Worm (Caenorhabditis elegans): ENCODE results near the gene taf-10.

The taf-10 gene

ce11 chrV:4700189-4700588 lies 13.3 kb downstream of the taf-10 start, which contains the start of gene ZC266.1:
Gene ZC266.1, minus strand, starts transcription at chrV:4700289.
- TF ChIP-seq ets-7 (tag; optimal IDR thresholded peaks at IDR 0.05) = no peak
- TF ChIP-seq B0310.2 (tag; optimal IDR thresholded peaks at IDR 0.05) = no peak
- TF ChIP-seq scrt-1 (GFP tag; IDR thresholded peaks at IDR 0.05) = no peak
- TF ChIP-seq pes-1 (GFP tag; IDR thresholded peaks at IDR 0.05) = no peak
- no peak for TF ChIP-seq sea-1 (GFP tag; conservative IDR thresholded peaks at IDR 0.05)
- no peak for TF ChIP-seq F13C5.2 (tag; optimal IDR thresholded peaks at IDR 0.05)
- no peak for TF ChIP-seq tra-4 (tag; optimal IDR thresholded peaks at IDR 0.05)
- no peak for TF ChIP-seq flt-1 (GFP tag; IDR thresholded peaks at IDR 0.05)
- TF ChIP-seq hmbx-1 (tag; optimal IDR thresholded peaks at IDR 0.05) = no peak
- TF ChIP-seq hmg-4 (GFP tag; optimal IDR thresholded peaks at IDR 0.05) = no peak
- TF ChIP-seq hnd-1 (tag; optimal IDR thresholded peaks at IDR 0.05) = no peak

ce11 chrV:4707646-4708045 lies 20.7 kb downstream of the taf-10 start:
- TF ChIP-seq hmbx-1 (tag; optimal IDR thresholded peaks at IDR 0.05) (no peak), ceh-13 (GFP tag; optimal IDR thresholded peaks at IDR 0.05) (no peak), hnd-1 (tag; optimal IDR thresholded peaks at IDR 0.05) (no peak), aly-1 (tag; optimal IDR thresholded peaks at IDR 0.05) (no peak), F13C5.2 (tag; optimal IDR thresholded peaks at IDR 0.05) (no peak), tbx-37 (GFP tag; conservative IDR thresholded peaks at IDR 0.05) (no peak), flt-1 (GFP tag; IDR thresholded peaks at IDR 0.05) (no peak), B0310.2 (tag; optimal IDR thresholded peaks at IDR 0.05) (no peak), tra-4 (tag; optimal IDR thresholded peaks at IDR 0.05) (no peak), pes-1 (GFP tag; IDR thresholded peaks at IDR 0.05) (no peak), scrt-1 (GFP tag; IDR thresholded peaks at IDR 0.05) (no peak), ets-7 (tag; optimal IDR thresholded peaks at IDR 0.05) (no peak), sea-1 (GFP tag; conservative IDR thresholded peaks at IDR 0.05) (no peak), ama-1 (optimal IDR thresholded peaks at IDR 0.05) (no peak), ceh-36 (tag; optimal IDR thresholded peaks at IDR 0.05) (no peak)

ce11 chrV:4710464-4710863 lies 23.6 kb downstream of the taf-10 start, which contains the start of gene oac-24:
Gene oac-24, plus strand, starts transcription at chrV:4710764.
- TF ChIP-seq tbx-37 (GFP tag; conservative IDR thresholded peaks at IDR 0.05) (no peak), ets-7 (tag; optimal IDR thresholded peaks at IDR 0.05) (no peak), tbx-11 (GFP tag; IDR thresholded peaks at IDR 0.05) (no peak), B0310.2 (tag; optimal IDR thresholded peaks at IDR 0.05) (no peak)

DNA sequence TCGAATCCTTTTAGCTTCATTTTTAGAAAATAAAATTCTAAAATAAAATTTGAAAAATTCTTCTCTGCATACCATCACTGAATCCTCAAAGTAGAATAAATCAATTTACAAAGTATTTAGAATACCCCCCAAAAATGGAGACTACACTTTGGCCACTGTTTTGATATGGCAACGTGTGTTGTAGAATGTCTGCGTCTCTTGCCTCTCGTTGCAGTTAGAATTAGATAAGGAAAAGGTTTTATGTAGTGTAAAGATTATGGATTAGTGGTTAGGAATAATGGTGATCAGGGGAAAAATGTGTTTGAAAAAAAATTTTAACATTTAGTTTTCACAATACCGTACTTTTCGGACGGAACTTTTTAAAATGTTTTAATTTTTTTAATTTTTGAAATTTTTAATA lies 33.1 kb downstream of the taf-10 start, which contains the start of gene prx-6:
Gene prx-6, minus strand, starts transcription at position 129 of the 400 bp plus-strand sequence.
- no peak for TF ChIP-seq ceh-13 (GFP tag; optimal IDR thresholded peaks at IDR 0.05)

DNA sequence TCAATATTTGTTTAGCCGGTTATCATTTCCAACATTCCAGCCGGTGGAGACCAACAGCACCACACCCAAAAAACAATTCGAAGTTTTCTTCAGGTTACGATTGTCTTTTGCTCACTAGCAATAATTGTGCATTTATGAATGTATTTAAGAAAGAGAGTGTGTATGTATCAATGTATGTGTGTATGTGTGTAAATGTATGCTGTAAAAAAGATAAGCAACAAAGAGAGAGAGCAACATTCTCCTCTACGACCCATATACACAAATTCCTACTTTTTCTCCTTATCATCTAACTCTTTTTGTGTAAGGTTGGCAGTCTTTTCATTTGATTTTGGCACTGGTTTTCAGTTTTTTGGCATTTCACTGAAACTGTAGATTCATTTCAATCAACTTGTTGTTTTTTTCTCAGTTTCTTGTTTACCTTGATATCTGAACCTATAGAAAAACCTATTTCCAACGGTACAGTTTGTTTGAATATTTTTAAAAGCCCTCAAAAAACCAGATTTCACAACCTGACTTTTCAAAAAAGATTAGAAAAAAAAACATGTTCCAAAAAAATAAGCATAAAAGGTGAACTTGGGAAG lies 34.1 kb downstream of the taf-10 start:
- TF ChIP-seq flt-1 (GFP tag; IDR thresholded peaks at IDR 0.05) = no peak
- no peak for TF ChIP-seq aly-1 (tag; optimal IDR thresholded peaks at IDR 0.05)
- no peak for TF ChIP-seq ceh-36 (tag; optimal IDR thresholded peaks at IDR 0.05)
- no peak for TF ChIP-seq hmbx-1 (tag; optimal IDR thresholded peaks at IDR 0.05)
- TF ChIP-seq tra-4 (tag; optimal IDR thresholded peaks at IDR 0.05) = no peak
- no peak for TF ChIP-seq scrt-1 (GFP tag; IDR thresholded peaks at IDR 0.05)
- no peak for TF ChIP-seq F13C5.2 (tag; optimal IDR thresholded peaks at IDR 0.05)
- TF ChIP-seq ceh-13 (GFP tag; optimal IDR thresholded peaks at IDR 0.05) = no peak
- no peak for TF ChIP-seq hmg-4 (GFP tag; optimal IDR thresholded peaks at IDR 0.05)
- no peak for TF ChIP-seq tbx-37 (GFP tag; conservative IDR thresholded peaks at IDR 0.05)
- no peak for TF ChIP-seq ets-7 (tag; optimal IDR thresholded peaks at IDR 0.05)

- TF ChIP-seq ceh-13 (GFP tag; optimal IDR thresholded peaks at IDR 0.05) = no peak
- no peak for TF ChIP-seq flt-1 (GFP tag; IDR thresholded peaks at IDR 0.05)
- TF ChIP-seq sea-1 (GFP tag; conservative IDR thresholded peaks at IDR 0.05) = no peak
- TF ChIP-seq B0310.2 (tag; optimal IDR thresholded peaks at IDR 0.05) = no peak
- TF ChIP-seq hmg-4 (GFP tag; optimal IDR thresholded peaks at IDR 0.05) = no peak
- TF ChIP-seq hmbx-1 (tag; optimal IDR thresholded peaks at IDR 0.05) = no peak
- TF ChIP-seq hnd-1 (tag; optimal IDR thresholded peaks at IDR 0.05) = no peak
Observed at ce11 chrV:4722314-4722713, 35.4 kb downstream of the taf-10 start, which contains the start of gene F39G3.5. Gene F39G3.5, plus strand, starts transcription at chrV:4722614.

- TF ChIP-seq aly-1 (tag; optimal IDR thresholded peaks at IDR 0.05) (no peak), scrt-1 (GFP tag; IDR thresholded peaks at IDR 0.05) (no peak), sea-1 (GFP tag; conservative IDR thresholded peaks at IDR 0.05) (no peak), ama-1 (optimal IDR thresholded peaks at IDR 0.05) (no peak)
Observed at ce11 chrV:4724453-4724852, 37.5 kb downstream of the taf-10 start, which contains the start of gene F39G3.4. Gene F39G3.4, plus strand, starts transcription at chrV:4724753.

ce11 chrV:4730075-4730474 lies 43.2 kb downstream of the taf-10 start, which contains the start of gene tig-2:
Gene tig-2, minus strand, starts transcription at chrV:4730161.
- no peak for TF ChIP-seq ets-7 (tag; optimal IDR thresholded peaks at IDR 0.05)
- TF ChIP-seq flt-1 (GFP tag; IDR thresholded peaks at IDR 0.05) = no peak
- no peak for TF ChIP-seq hmbx-1 (tag; optimal IDR thresholded peaks at IDR 0.05)
- TF ChIP-seq aly-1 (tag; optimal IDR thresholded peaks at IDR 0.05) = no peak
- TF ChIP-seq pes-1 (GFP tag; IDR thresholded peaks at IDR 0.05) = no peak
- TF ChIP-seq hnd-1 (tag; optimal IDR thresholded peaks at IDR 0.05) = no peak
- no peak for TF ChIP-seq ama-1 (optimal IDR thresholded peaks at IDR 0.05)
- TF ChIP-seq hmg-4 (GFP tag; optimal IDR thresholded peaks at IDR 0.05) = no peak
- TF ChIP-seq tra-4 (tag; optimal IDR thresholded peaks at IDR 0.05) = no peak
- TF ChIP-seq tbx-11 (GFP tag; IDR thresholded peaks at IDR 0.05) = no peak
- no peak for TF ChIP-seq F13C5.2 (tag; optimal IDR thresholded peaks at IDR 0.05)
- TF ChIP-seq ceh-36 (tag; optimal IDR thresholded peaks at IDR 0.05) = no peak
- TF ChIP-seq scrt-1 (GFP tag; IDR thresholded peaks at IDR 0.05) = no peak
- TF ChIP-seq ceh-13 (GFP tag; optimal IDR thresholded peaks at IDR 0.05) = no peak
- no peak for TF ChIP-seq B0310.2 (tag; optimal IDR thresholded peaks at IDR 0.05)
- TF ChIP-seq tbx-37 (GFP tag; conservative IDR thresholded peaks at IDR 0.05) = no peak
